Worm (Caenorhabditis elegans) whole organism, L4 larva: ENCODE data around the gene cul-4.

ENCODE experiments used
- F10B5.3 ChIP-seq: sonication (generic microtip); optimal IDR thresholded peaks from 2 replicates; lab custom pipeline; 2016; ENCODE audit warnings: mild to moderate bottlenecking, missing genetic modification characterization, missing compliant biosample characterization
- F26F4.8 ChIP-seq: fragments of 200-800 bp; sonication (Bioruptor generic); conservative IDR thresholded peaks from 2 replicates; pipeline ENCODE4 v1.3.6; 2022; ENCODE audit warnings: missing genetic modification characterization, missing compliant biosample characterization
- F49E8.2 ChIP-seq: sonication (generic microtip); optimal IDR thresholded peaks from 2 replicates; lab custom pipeline; 2016; ENCODE audit warnings: missing compliant biosample characterization, mild to moderate bottlenecking, missing genetic modification characterization, borderline replicate concordance
- T26A8.4 ChIP-seq: fragments of 200-800 bp; sonication (Bioruptor generic); IDR thresholded peaks from 2 replicates; pipeline ENCODE4 v1.3.6; 2022; ENCODE audit warnings: missing genetic modification characterization, missing compliant biosample characterization
- Y48G9A.11 ChIP-seq: fragments of 200-800 bp; sonication (Bioruptor generic); IDR thresholded peaks from 2 replicates; pipeline ENCODE4 v1.3.6; 2022; ENCODE audit warnings: missing genetic modification reagents, missing genetic modification characterization, missing compliant biosample characterization
- aha-1 ChIP-seq: fragments of 150-350 bp; peaks from one replicate; lab custom pipeline; 2014; ENCODE audit warnings: missing biosample characterization, missing genetic modification characterization
- ceh-28 ChIP-seq: fragments of 150-350 bp; optimal IDR thresholded peaks from 2 replicates; lab custom pipeline; 2014; ENCODE audit warnings: missing biosample characterization, missing genetic modification reagents, missing genetic modification characterization
- ceh-62 ChIP-seq: sonication (generic microtip); optimal IDR thresholded peaks from 2 replicates; lab custom pipeline; 2017; ENCODE audit warnings: missing biosample characterization, missing genetic modification characterization
- cey-2 ChIP-seq: sonication (generic microtip); optimal IDR thresholded peaks from 3 replicates; lab custom pipeline; 2017; ENCODE audit warnings: missing genetic modification characterization, mild to moderate bottlenecking, missing compliant biosample characterization, antibody characterized with exemption, borderline replicate concordance; ENCODE audit not compliant: insufficient read depth
- daf-16 ChIP-seq, 3 experiments: sonication (generic microtip); optimal IDR thresholded peaks; 2 replicates each; lab custom pipeline; 2016 to 2017; ENCODE audit warnings: missing genetic modification characterization in 3 of 3, missing genetic modification reagents in 3 of 3, mild to moderate bottlenecking in 2 of 3, missing compliant biosample characterization in 2 of 3, missing biosample characterization in 1 of 3, moderate library complexity in 1 of 3
- dmd-8 ChIP-seq: fragments of 200-800 bp; sonication (Bioruptor generic); IDR thresholded peaks from 2 replicates; pipeline ENCODE4 v1.3.6; 2022; ENCODE audit warnings: missing genetic modification characterization, missing compliant biosample characterization
- duxl-1 ChIP-seq: sonication (generic microtip); optimal IDR thresholded peaks from 2 replicates; lab custom pipeline; 2016; ENCODE audit warnings: mild to moderate bottlenecking, missing genetic modification characterization, moderate library complexity, missing compliant biosample characterization; ENCODE audit not compliant: poor library complexity
- dve-1 ChIP-seq: sonication (generic microtip); optimal IDR thresholded peaks from 2 replicates; lab custom pipeline; 2017; ENCODE audit warnings: antibody characterized with exemption, mild to moderate bottlenecking, missing genetic modification characterization, missing compliant biosample characterization; ENCODE audit not compliant: insufficient read depth
- egl-27 ChIP-seq: sonication (generic microtip); optimal IDR thresholded peaks from 3 replicates; lab custom pipeline; 2017; ENCODE audit warnings: missing biosample characterization, missing genetic modification reagents, missing genetic modification characterization
- egl-43 ChIP-seq: fragments of 200-800 bp; sonication (Bioruptor generic); IDR thresholded peaks from 2 replicates; pipeline ENCODE4 v1.3.6; 2022; ENCODE audit warnings: missing genetic modification reagents, missing genetic modification characterization, missing compliant biosample characterization
- hlh-11 ChIP-seq: fragments of 200-800 bp; sonication (Bioruptor generic); optimal IDR thresholded peaks from 2 replicates; lab custom pipeline; 2018; ENCODE audit warnings: mild to moderate bottlenecking, missing genetic modification characterization, missing compliant biosample characterization
- jun-1 ChIP-seq: fragments of 150-350 bp; optimal IDR thresholded peaks from 2 replicates; lab custom pipeline; 2014; ENCODE audit warnings: missing biosample characterization, missing genetic modification reagents, missing genetic modification characterization
- lim-7 ChIP-seq: fragments of 200-800 bp; sonication (Bioruptor generic); IDR thresholded peaks from 2 replicates; pipeline ENCODE4 v1.3.6; 2022; ENCODE audit warnings: missing genetic modification characterization, missing compliant biosample characterization
- lin-1 ChIP-seq: fragments of 200-800 bp; sonication (Bioruptor generic); IDR thresholded peaks from 2 replicates; pipeline ENCODE4 v1.3.6; 2022; ENCODE audit warnings: missing genetic modification reagents, missing genetic modification characterization, missing compliant biosample characterization
- lin-13 ChIP-seq: fragments of 150-350 bp; optimal IDR thresholded peaks from 2 replicates; lab custom pipeline; 2014; ENCODE audit warnings: missing biosample characterization, missing genetic modification reagents, missing genetic modification characterization
- lin-29 ChIP-seq: fragments of 200-800 bp; sonication (Bioruptor generic); IDR thresholded peaks from 2 replicates; pipeline ENCODE4 v1.3.6; 2022; ENCODE audit warnings: missing genetic modification reagents, missing genetic modification characterization, missing compliant biosample characterization
- lin-38 ChIP-seq: fragments of 200-800 bp; sonication (Bioruptor generic); IDR thresholded peaks from 2 replicates; pipeline ENCODE4 v1.3.6; 2022; ENCODE audit warnings: missing genetic modification reagents, missing genetic modification characterization, missing compliant biosample characterization
- lsy-2 ChIP-seq, 2 experiments: fragments of 150-350 bp in 1 of 2; sonication (generic microtip) in 1 of 2; optimal IDR thresholded peaks; 2 replicates each; lab custom pipeline; 2014 to 2017; ENCODE audit warnings: missing biosample characterization in 2 of 2, missing genetic modification characterization in 2 of 2
- mdl-1 ChIP-seq, 2 experiments: fragments of 150-350 bp in 1 of 2; sonication (generic microtip) in 1 of 2; optimal IDR thresholded peaks; 2 replicates each; lab custom pipeline; 2014 to 2017; ENCODE audit warnings: missing biosample characterization in 2 of 2, missing genetic modification characterization in 2 of 2
- mep-1 ChIP-seq: fragments of 150-350 bp; sonication (generic microtip); optimal IDR thresholded peaks from 3 replicates; lab custom pipeline; 2014; ENCODE audit warnings: missing biosample characterization, missing genetic modification characterization
- mes-2 ChIP-seq: sonication (generic microtip); optimal IDR thresholded peaks from 2 replicates; lab custom pipeline; 2016; ENCODE audit warnings: missing genotype, mild to moderate bottlenecking, missing genetic modification characterization, missing compliant biosample characterization; ENCODE audit not compliant: poor library complexity, severe bottlenecking
- nhr-28 ChIP-seq: fragments of 150-350 bp; optimal IDR thresholded peaks from 2 replicates; lab custom pipeline; 2014; ENCODE audit warnings: missing biosample characterization, missing genetic modification characterization
- nhr-42 ChIP-seq: fragments of 200-800 bp; sonication (Bioruptor generic); IDR thresholded peaks from 2 replicates; pipeline ENCODE4 v1.3.6; 2022; ENCODE audit warnings: missing genetic modification characterization, missing compliant biosample characterization
- nhr-48 ChIP-seq: sonication (generic microtip); optimal IDR thresholded peaks from 2 replicates; lab custom pipeline; 2016; ENCODE audit warnings: mild to moderate bottlenecking, missing genetic modification characterization, missing compliant biosample characterization
- nhr-6 ChIP-seq: fragments of 150-350 bp; optimal IDR thresholded peaks from 2 replicates; lab custom pipeline; 2014; ENCODE audit warnings: missing biosample characterization, missing genetic modification characterization
- pha-4 ChIP-seq, 2 experiments: fragments of 150-350 bp in 1 of 2; fragments of 200-800 bp in 1 of 2; sonication (Bioruptor generic) in 1 of 2; IDR thresholded peaks in 1 of 2; optimal IDR thresholded peaks in 1 of 2; 2 replicates each; pipeline versions ENCODE4 v1.3.6 to Lab custom; 2014 to 2022; ENCODE audit warnings: missing genetic modification characterization in 2 of 2, missing genetic modification reagents in 2 of 2, missing biosample characterization in 1 of 2, missing compliant biosample characterization in 1 of 2
- php-3 ChIP-seq: fragments of 200-800 bp; sonication (Bioruptor generic); IDR thresholded peaks from 2 replicates; pipeline ENCODE4 v1.3.6; 2022; ENCODE audit warnings: missing genetic modification reagents, missing genetic modification characterization, missing compliant biosample characterization
- rbr-2 ChIP-seq: sonication (generic microtip); optimal IDR thresholded peaks from 2 replicates; lab custom pipeline; 2016; ENCODE audit warnings: missing genotype, missing genetic modification characterization, missing compliant biosample characterization
- snpc-1.2 ChIP-seq: fragments of 200-800 bp; sonication (Bioruptor generic); IDR thresholded peaks from 2 replicates; pipeline ENCODE4 v1.3.6; 2022; ENCODE audit warnings: missing genetic modification reagents, missing genetic modification characterization, missing compliant biosample characterization
- tag-97 ChIP-seq: fragments of 200-800 bp; sonication (Bioruptor generic); IDR thresholded peaks from 2 replicates; pipeline ENCODE4 v1.3.6; 2022; ENCODE audit warnings: missing genetic modification characterization, missing compliant biosample characterization
- unc-130 ChIP-seq: sonication (generic microtip); optimal IDR thresholded peaks from 2 replicates; lab custom pipeline; 2016; ENCODE audit warnings: missing genetic modification reagents, missing genetic modification characterization, missing compliant biosample characterization
- unc-62 ChIP-seq, 3 experiments: fragments of 150-350 bp in 1 of 3; sonication (generic microtip); optimal IDR thresholded peaks in 2 of 3; peaks in 1 of 3; 1 replicate in 1 of 3; 2 replicates in 2 of 3; lab custom pipeline; 2014 to 2017; ENCODE audit warnings: missing biosample characterization in 3 of 3, missing genetic modification characterization in 3 of 3, missing genetic modification reagents in 3 of 3, missing genotype in 1 of 3
- vab-7 ChIP-seq: fragments of 200-800 bp; sonication (Bioruptor generic); IDR thresholded peaks from 2 replicates; pipeline ENCODE4 v1.3.6; 2022; ENCODE audit warnings: missing genetic modification reagents, missing genetic modification characterization, missing compliant biosample characterization
- zag-1 ChIP-seq: fragments of 150-350 bp; optimal IDR thresholded peaks from 2 replicates; lab custom pipeline; 2014; ENCODE audit warnings: missing biosample characterization, missing genetic modification characterization
- ztf-7 ChIP-seq: fragments of 150-350 bp; optimal IDR thresholded peaks from 2 replicates; lab custom pipeline; 2014; ENCODE audit warnings: missing biosample characterization, missing genetic modification characterization

The cul-4 gene

ce11 chrII:7345858-7346257 is 44.0 kb downstream of the cul-4 start (continued):
- TF ChIP-seq nhr-6 (no peak), zag-1 (tag; lab: Kevin White, UChicago) (no peak), vab-7 (GFP tag; lab: Robert Waterston, UW) (no peak)
- TF ChIP-seq, all 104 proteins: peak for 2

ce11 chrII:7348063-7348462 is 46.2 kb downstream of the cul-4 start:
- TF ChIP-seq cey-2 (tag; lab: Kevin White, UChicago) (no peak), unc-62 (GFP tag; optimal IDR thresholded peaks at IDR 0.05 in 1 of 2; lab: Kevin White, UChicago) (peak in 1 of 2 experiments; percentile 25), unc-62 (tag; optimal IDR thresholded peaks at IDR 0.05; lab: Kevin White, UChicago) (no peak), php-3 (GFP tag; lab: Robert Waterston, UW) (no peak), T26A8.4 (GFP tag; lab: Robert Waterston, UW) (0 out of 2 replicates have a peak, but pooled peaks have one; percentile 26), aha-1 (peak; percentile 71), daf-16 (GFP tag; optimal IDR thresholded peaks at IDR 0.05; lab: Kevin White, UChicago) (no peak), daf-16 (tag; optimal IDR thresholded peaks at IDR 0.05; lab: Kevin White, UChicago) (no peak), duxl-1 (tag; lab: Kevin White, UChicago) (peak; percentile 38)
- TF ChIP-seq, all 104 proteins: peak for 4

- TF ChIP-seq daf-16 (GFP tag; optimal IDR thresholded peaks at IDR 0.05; lab: Kevin White, UChicago) (no peak), daf-16 (tag; optimal IDR thresholded peaks at IDR 0.05; lab: Kevin White, UChicago) (peak; percentile 20), lsy-2 (tag; optimal IDR thresholded peaks at IDR 0.05; lab: Kevin White, UChicago) (peak in 1 of 2 experiments; percentile 45), ceh-28 (tag; lab: Kevin White, UChicago) (no peak), aha-1 (peak; percentile 60), nhr-48 (tag; lab: Kevin White, UChicago) (peak; percentile 31), F26F4.8 (GFP tag; lab: Robert Waterston, UW) (no peak), dve-1 (peak; percentile 7), hlh-11 (tag; lab: Kevin White, UChicago) (peak; percentile 41), nhr-28 (tag; lab: Kevin White, UChicago) (peak; percentile 23), lin-29 (GFP tag; lab: Robert Waterston, UW) (no peak), mep-1 (tag; lab: Kevin White, UChicago) (peak; percentile 25), mdl-1 (tag; optimal IDR thresholded peaks at IDR 0.05; lab: Kevin White, UChicago) (peak in 1 of 2 experiments; percentile 27)
Measured at ce11 chrII:7352507-7352906, 50.6 kb downstream of the cul-4 start, which contains the start of gene hsp-4. TSS of gene hsp-4 (minus strand) at chrII:7352645.

ce11 chrII:7353027-7353426 is 51.1 kb downstream of the cul-4 start:
- no peak for TF ChIP-seq vab-7 (GFP tag; lab: Robert Waterston, UW)
- peak; percentile 15 for TF ChIP-seq mes-2
- no peak for TF ChIP-seq ceh-62 (tag; lab: Kevin White, UChicago)
- no peak for TF ChIP-seq pha-4 (GFP tag; IDR thresholded peaks at IDR 0.05; lab: Robert Waterston, UW)
- no peak for TF ChIP-seq pha-4 (tag; optimal IDR thresholded peaks at IDR 0.05; lab: Kevin White, UChicago)
- no peak for TF ChIP-seq egl-27 (tag; lab: Kevin White, UChicago)
- no peak for TF ChIP-seq aha-1
- TF ChIP-seq php-3 (GFP tag; lab: Robert Waterston, UW), result 0 out of 2 replicates have a peak, but pooled peaks have one; percentile 50
- no peak for TF ChIP-seq lin-29 (GFP tag; lab: Robert Waterston, UW)
- no peak for TF ChIP-seq nhr-42 (GFP tag; lab: Robert Waterston, UW)
- peak; percentile 69 for TF ChIP-seq lin-38 (GFP tag; lab: Robert Waterston, UW)
- TF ChIP-seq F10B5.3 (tag; lab: Kevin White, UChicago), result no peak
- TF ChIP-seq dmd-8, result 0 out of 2 replicates have a peak, but pooled peaks have one; percentile 54
- peak; percentile 58; the same call in 1 of the 2 replicates for TF ChIP-seq egl-43 (GFP tag; lab: Robert Waterston, UW)
- peak; percentile 91 for TF ChIP-seq Y48G9A.11 (GFP tag; lab: Robert Waterston, UW)
- peak; percentile 52; the same call in 1 of the 2 replicates for TF ChIP-seq lim-7
- TF ChIP-seq F49E8.2, result peak; percentile 57
- TF ChIP-seq unc-130, result peak; percentile 55
- TF ChIP-seq duxl-1 (tag; lab: Kevin White, UChicago), result no peak
- TF ChIP-seq ztf-7 (tag; lab: Kevin White, UChicago), result no peak
- no peak for TF ChIP-seq jun-1
- TF ChIP-seq snpc-1.2, result peak; percentile 48; the same call in 1 of the 2 replicates
- no peak for TF ChIP-seq lin-13 (GFP tag; lab: Kevin White, UChicago)
- no peak for TF ChIP-seq lin-1 (GFP tag; lab: Robert Waterston, UW)
- TF ChIP-seq tag-97 (GFP tag; lab: Robert Waterston, UW), result no peak
- TF ChIP-seq rbr-2, result no peak
- TF ChIP-seq ceh-28 (tag; lab: Kevin White, UChicago), result no peak
